Worm (Caenorhabditis elegans) whole organism, L4 larva: ENCODE results near the gene Y73B6BL.14.

ENCODE experiments used
- F10B5.3 ChIP-seq: sonication (generic microtip); optimal IDR thresholded peaks from 2 replicates; lab custom pipeline; 2016; ENCODE audit warnings: mild to moderate bottlenecking, missing genetic modification characterization, missing compliant biosample characterization
- F37D6.2 ChIP-seq: sonication (generic microtip); optimal IDR thresholded peaks from 2 replicates; lab custom pipeline; 2016; ENCODE audit warnings: mild to moderate bottlenecking, missing genetic modification characterization, missing compliant biosample characterization
- F44E2.7 ChIP-seq: fragments of 200-800 bp; sonication (Bioruptor generic); IDR thresholded peaks from 2 replicates; pipeline ENCODE4 v2.1.2; 2022; ENCODE audit warnings: missing genetic modification characterization, missing compliant biosample characterization
- F49E8.2 ChIP-seq: sonication (generic microtip); optimal IDR thresholded peaks from 2 replicates; lab custom pipeline; 2016; ENCODE audit warnings: missing compliant biosample characterization, mild to moderate bottlenecking, missing genetic modification characterization, borderline replicate concordance
- R02D3.7 ChIP-seq: fragments of 150-350 bp; sonication (generic microtip); optimal IDR thresholded peaks from 3 replicates; lab custom pipeline; 2014; ENCODE audit warnings: missing biosample characterization, missing genetic modification characterization
- T20F7.1 ChIP-seq: fragments of 200-800 bp; sonication (Bioruptor generic); optimal IDR thresholded peaks from 2 replicates; lab custom pipeline; 2018; ENCODE audit warnings: mild to moderate bottlenecking, missing genetic modification characterization, missing compliant biosample characterization
- Y48G9A.11 ChIP-seq: fragments of 200-800 bp; sonication (Bioruptor generic); IDR thresholded peaks from 2 replicates; pipeline ENCODE4 v1.3.6; 2022; ENCODE audit warnings: missing genetic modification reagents, missing genetic modification characterization, missing compliant biosample characterization
- aha-1 ChIP-seq: fragments of 150-350 bp; peaks from one replicate; lab custom pipeline; 2014; ENCODE audit warnings: missing biosample characterization, missing genetic modification characterization
- ama-1 ChIP-seq: fragments of 150-350 bp; optimal IDR thresholded peaks from 2 replicates; lab custom pipeline; 2014; ENCODE audit warnings: inconsistent platforms, mixed read lengths
- ceh-20 ChIP-seq: fragments of 200-800 bp; sonication (Bioruptor generic); IDR thresholded peaks from 2 replicates; pipeline ENCODE4 v1.3.6; 2022; ENCODE audit warnings: missing genetic modification reagents, missing genetic modification characterization, missing compliant biosample characterization
- ceh-32 ChIP-seq: sonication (generic microtip); optimal IDR thresholded peaks from 2 replicates; lab custom pipeline; 2016; ENCODE audit warnings: mild to moderate bottlenecking, missing genetic modification characterization, missing compliant biosample characterization; ENCODE audit not compliant: poor library complexity
- ctbp-1 ChIP-seq: fragments of 200-800 bp; sonication (Bioruptor generic); IDR thresholded peaks from 2 replicates; pipeline ENCODE4 v1.3.6; 2022; ENCODE audit warnings: missing genetic modification reagents, missing genetic modification characterization, missing compliant biosample characterization
- daf-8 ChIP-seq: fragments of 200-800 bp; sonication (Bioruptor generic); IDR thresholded peaks from 2 replicates; pipeline ENCODE4 v1.3.6; 2022; ENCODE audit warnings: missing genetic modification characterization, missing compliant biosample characterization
- dmd-9 ChIP-seq: fragments of 200-800 bp; sonication (Bioruptor generic); IDR thresholded peaks from 2 replicates; pipeline ENCODE4 v1.3.6; 2022; ENCODE audit warnings: missing genetic modification reagents, missing genetic modification characterization, missing compliant biosample characterization
- dpl-1 ChIP-seq: fragments of 150-350 bp; optimal IDR thresholded peaks from 2 replicates; lab custom pipeline; 2014; ENCODE audit warnings: missing biosample characterization, missing genetic modification reagents, missing genetic modification characterization
- dve-1 ChIP-seq: sonication (generic microtip); optimal IDR thresholded peaks from 2 replicates; lab custom pipeline; 2017; ENCODE audit warnings: antibody characterized with exemption, mild to moderate bottlenecking, missing genetic modification characterization, missing compliant biosample characterization; ENCODE audit not compliant: insufficient read depth
- egl-43 ChIP-seq: fragments of 200-800 bp; sonication (Bioruptor generic); IDR thresholded peaks from 2 replicates; pipeline ENCODE4 v1.3.6; 2022; ENCODE audit warnings: missing genetic modification reagents, missing genetic modification characterization, missing compliant biosample characterization
- hlh-11 ChIP-seq: fragments of 200-800 bp; sonication (Bioruptor generic); optimal IDR thresholded peaks from 2 replicates; lab custom pipeline; 2018; ENCODE audit warnings: mild to moderate bottlenecking, missing genetic modification characterization, missing compliant biosample characterization
- hmg-1.1 ChIP-seq: fragments of 200-800 bp; sonication (Bioruptor generic); IDR thresholded peaks from 2 replicates; pipeline ENCODE4 v1.3.6; 2022; ENCODE audit warnings: missing genetic modification reagents, missing genetic modification characterization, missing compliant biosample characterization
- jun-1 ChIP-seq: fragments of 150-350 bp; optimal IDR thresholded peaks from 2 replicates; lab custom pipeline; 2014; ENCODE audit warnings: missing biosample characterization, missing genetic modification reagents, missing genetic modification characterization
- lin-13 ChIP-seq: fragments of 150-350 bp; optimal IDR thresholded peaks from 2 replicates; lab custom pipeline; 2014; ENCODE audit warnings: missing biosample characterization, missing genetic modification reagents, missing genetic modification characterization
- lin-29 ChIP-seq: fragments of 200-800 bp; sonication (Bioruptor generic); IDR thresholded peaks from 2 replicates; pipeline ENCODE4 v1.3.6; 2022; ENCODE audit warnings: missing genetic modification reagents, missing genetic modification characterization, missing compliant biosample characterization
- lin-38 ChIP-seq: fragments of 200-800 bp; sonication (Bioruptor generic); IDR thresholded peaks from 2 replicates; pipeline ENCODE4 v1.3.6; 2022; ENCODE audit warnings: missing genetic modification reagents, missing genetic modification characterization, missing compliant biosample characterization
- lir-3 ChIP-seq: sonication (generic microtip); optimal IDR thresholded peaks from 2 replicates; lab custom pipeline; 2016; ENCODE audit warnings: mild to moderate bottlenecking, missing genetic modification characterization, missing compliant biosample characterization
- madf-5 ChIP-seq, 2 experiments: fragments of 200-800 bp; sonication (Bioruptor generic); IDR thresholded peaks; 2 replicates each; pipeline ENCODE4 v1.3.6; 2022; ENCODE audit warnings: missing compliant biosample characterization in 2 of 2, missing genetic modification characterization in 2 of 2
- mxl-3 ChIP-seq: fragments of 200-800 bp; sonication (Bioruptor generic); optimal IDR thresholded peaks from 2 replicates; lab custom pipeline; 2018; ENCODE audit warnings: mild to moderate bottlenecking, missing genetic modification characterization, missing compliant biosample characterization
- nhr-10 ChIP-seq: fragments of 150-350 bp; optimal IDR thresholded peaks from 2 replicates; lab custom pipeline; 2014; ENCODE audit warnings: missing biosample characterization, missing genetic modification characterization
- nhr-11 ChIP-seq: fragments of 150-350 bp; optimal IDR thresholded peaks from 2 replicates; lab custom pipeline; 2014; ENCODE audit warnings: missing biosample characterization, missing genetic modification characterization
- nhr-111 ChIP-seq: fragments of 200-800 bp; sonication (Bioruptor generic); optimal IDR thresholded peaks from 2 replicates; lab custom pipeline; 2018; ENCODE audit warnings: mild to moderate bottlenecking, missing genetic modification characterization, missing compliant biosample characterization
- nhr-237 ChIP-seq: sonication (generic microtip); optimal IDR thresholded peaks from 2 replicates; lab custom pipeline; 2017; ENCODE audit warnings: missing biosample characterization, missing genetic modification characterization
- nhr-41 ChIP-seq: fragments of 200-800 bp; sonication (Bioruptor generic); IDR thresholded peaks from 2 replicates; pipeline ENCODE4 v1.3.6; 2022; ENCODE audit warnings: missing genetic modification reagents, missing genetic modification characterization, missing compliant biosample characterization
- nhr-48 ChIP-seq: sonication (generic microtip); optimal IDR thresholded peaks from 2 replicates; lab custom pipeline; 2016; ENCODE audit warnings: mild to moderate bottlenecking, missing genetic modification characterization, missing compliant biosample characterization
- nhr-77 ChIP-seq: fragments of 150-350 bp; optimal IDR thresholded peaks from 2 replicates; lab custom pipeline; 2014; ENCODE audit warnings: missing biosample characterization, missing genetic modification characterization
- pqm-1 ChIP-seq: sonication (generic microtip); optimal IDR thresholded peaks from 2 replicates; lab custom pipeline; 2017; ENCODE audit warnings: missing biosample characterization, missing genetic modification characterization
- rbr-2 ChIP-seq: sonication (generic microtip); optimal IDR thresholded peaks from 2 replicates; lab custom pipeline; 2016; ENCODE audit warnings: missing genotype, missing genetic modification characterization, missing compliant biosample characterization
- set-16 ChIP-seq: fragments of 200-800 bp; sonication (Bioruptor generic); IDR thresholded peaks from 2 replicates; pipeline ENCODE4 v1.3.6; 2022; ENCODE audit warnings: missing genetic modification reagents, missing genetic modification characterization, missing compliant biosample characterization
- snpc-1.2 ChIP-seq: fragments of 200-800 bp; sonication (Bioruptor generic); IDR thresholded peaks from 2 replicates; pipeline ENCODE4 v1.3.6; 2022; ENCODE audit warnings: missing genetic modification reagents, missing genetic modification characterization, missing compliant biosample characterization
- snpc-4 ChIP-seq: fragments of 150-350 bp; optimal IDR thresholded peaks from 2 replicates; lab custom pipeline; 2014; ENCODE audit warnings: missing biosample characterization, missing genetic modification characterization
- spr-1 ChIP-seq: sonication (generic microtip); optimal IDR thresholded peaks from 2 replicates; lab custom pipeline; 2016; ENCODE audit warnings: mild to moderate bottlenecking, missing genetic modification characterization, missing compliant biosample characterization
- spr-3 ChIP-seq: fragments of 200-800 bp; sonication (Bioruptor generic); optimal IDR thresholded peaks from 2 replicates; lab custom pipeline; 2018; ENCODE audit warnings: mild to moderate bottlenecking, missing genetic modification characterization, missing compliant biosample characterization
- tra-1 ChIP-seq: fragments of 200-800 bp; sonication (Bioruptor generic); IDR thresholded peaks from 2 replicates; pipeline ENCODE4 v1.3.6; 2022; ENCODE audit warnings: missing genetic modification reagents, missing genetic modification characterization, missing compliant biosample characterization
- unc-130 ChIP-seq: sonication (generic microtip); optimal IDR thresholded peaks from 2 replicates; lab custom pipeline; 2016; ENCODE audit warnings: missing genetic modification reagents, missing genetic modification characterization, missing compliant biosample characterization
- unc-39 ChIP-seq: sonication (generic microtip); optimal IDR thresholded peaks from 2 replicates; lab custom pipeline; 2017; ENCODE audit warnings: missing biosample characterization, missing genetic modification characterization
- unc-62 ChIP-seq, 3 experiments: fragments of 150-350 bp in 1 of 3; sonication (generic microtip); optimal IDR thresholded peaks in 2 of 3; peaks in 1 of 3; 1 replicate in 1 of 3; 2 replicates in 2 of 3; lab custom pipeline; 2014 to 2017; ENCODE audit warnings: missing biosample characterization in 3 of 3, missing genetic modification characterization in 3 of 3, missing genetic modification reagents in 3 of 3, missing genotype in 1 of 3
- vab-7 ChIP-seq: fragments of 200-800 bp; sonication (Bioruptor generic); IDR thresholded peaks from 2 replicates; pipeline ENCODE4 v1.3.6; 2022; ENCODE audit warnings: missing genetic modification reagents, missing genetic modification characterization, missing compliant biosample characterization
- zag-1 ChIP-seq: fragments of 150-350 bp; optimal IDR thresholded peaks from 2 replicates; lab custom pipeline; 2014; ENCODE audit warnings: missing biosample characterization, missing genetic modification characterization
- zfp-3 ChIP-seq: fragments of 200-800 bp; sonication (Bioruptor generic); conservative IDR thresholded peaks from 2 replicates; pipeline ENCODE4 v1.3.6; 2022; ENCODE audit warnings: missing genetic modification reagents, missing genetic modification characterization, missing compliant biosample characterization
- ztf-7 ChIP-seq: fragments of 150-350 bp; optimal IDR thresholded peaks from 2 replicates; lab custom pipeline; 2014; ENCODE audit warnings: missing biosample characterization, missing genetic modification characterization

The Y73B6BL.14 gene

ce11 chrIV:6323654-6324224 lies 19.0 kb downstream of the Y73B6BL.14 start, which contains the start of gene sqd-1 (continued):
- peak; percentile 95 for TF ChIP-seq nhr-11 (tag; lab: Kevin White, UChicago)
- TF ChIP-seq nhr-10 (tag; lab: Kevin White, UChicago): peak; percentile 25
- peak; percentile 86 for TF ChIP-seq mxl-3
- TF ChIP-seq nhr-77 (tag; lab: Kevin White, UChicago): peak; percentile 81
- peak; percentile 93 for TF ChIP-seq dpl-1 (GFP tag; lab: Kevin White, UChicago)
- no peak for TF ChIP-seq unc-39
- TF ChIP-seq F49E8.2 (tag; lab: Kevin White, UChicago): peak; percentile 87
- peak; percentile 95 for TF ChIP-seq rbr-2 (tag; lab: Kevin White, UChicago)
- TF ChIP-seq egl-43 (GFP tag; lab: Robert Waterston, UW): peak; percentile 91
- no peak for TF ChIP-seq pqm-1 (tag; lab: Kevin White, UChicago)
- peak; percentile 87 for TF ChIP-seq Y48G9A.11 (GFP tag; lab: Robert Waterston, UW)
- peak; percentile 93 for TF ChIP-seq ceh-20 (GFP tag; lab: Robert Waterston, UW)
- TF ChIP-seq madf-5 (GFP tag; IDR thresholded peaks at IDR 0.05; lab: Robert Waterston, UW): 0 out of 4 replicates have a peak, but pooled peaks of 1 of the 2 experiments have one; percentile 14
- TF ChIP-seq tra-1 (GFP tag; lab: Robert Waterston, UW): peak; percentile 93
- TF ChIP-seq lin-29 (GFP tag; lab: Robert Waterston, UW): peak; percentile 85
- peak; percentile 39 to 96 for TF ChIP-seq unc-62 (GFP tag; optimal IDR thresholded peaks at IDR 0.05 in 1 of 2; lab: Kevin White, UChicago)
- TF ChIP-seq unc-62 (tag; optimal IDR thresholded peaks at IDR 0.05; lab: Kevin White, UChicago): no peak
- peak; percentile 82 for TF ChIP-seq ama-1 (lab: Kevin White, UChicago)
- TF ChIP-seq spr-3 (GFP tag; lab: Kevin White, UChicago): peak; percentile 74
- TF ChIP-seq set-16 (GFP tag; lab: Robert Waterston, UW): peak; percentile 78

- TF ChIP-seq snpc-1.2 (GFP tag; lab: Robert Waterston, UW): peak; percentile 84
- TF ChIP-seq vab-7 (GFP tag; lab: Robert Waterston, UW): 0 out of 2 replicates have a peak, but pooled peaks have one; percentile 22
- TF ChIP-seq zag-1 (tag; lab: Kevin White, UChicago): no peak
- TF ChIP-seq pqm-1 (tag; lab: Kevin White, UChicago): no peak
- TF ChIP-seq lin-13 (GFP tag; lab: Kevin White, UChicago): peak; percentile 35
- peak; percentile 86 for TF ChIP-seq lin-38 (GFP tag; lab: Robert Waterston, UW)
- peak; percentile 51 for TF ChIP-seq mxl-3
- peak; percentile 90 for TF ChIP-seq dve-1
- peak; percentile 42 for TF ChIP-seq nhr-48 (tag; lab: Kevin White, UChicago)
- peak; percentile 54 for TF ChIP-seq F10B5.3 (tag; lab: Kevin White, UChicago)
- peak; percentile 35 for TF ChIP-seq lir-3
- TF ChIP-seq hlh-11 (tag; lab: Kevin White, UChicago): peak; percentile 71
- peak; percentile 78 for TF ChIP-seq rbr-2 (tag; lab: Kevin White, UChicago)
- TF ChIP-seq jun-1: no peak
- no peak for TF ChIP-seq nhr-11 (tag; lab: Kevin White, UChicago)
- TF ChIP-seq dmd-9: peak; percentile 82
- peak; percentile 51; the same call in 1 of the 2 replicates for TF ChIP-seq ctbp-1 (GFP tag; lab: Robert Waterston, UW)
- TF ChIP-seq F37D6.2 (tag; lab: Kevin White, UChicago): peak; percentile 76
- no peak for TF ChIP-seq nhr-237 (tag; lab: Kevin White, UChicago)
- no peak for TF ChIP-seq F44E2.7 (GFP tag; lab: Robert Waterston, UW)
- peak; percentile 74 for TF ChIP-seq hmg-1.1 (GFP tag; lab: Robert Waterston, UW)
- TF ChIP-seq dpl-1 (GFP tag; lab: Kevin White, UChicago): peak; percentile 99
- TF ChIP-seq daf-8 (GFP tag; lab: Robert Waterston, UW): no peak
- peak; percentile 85 for TF ChIP-seq aha-1 (tag; lab: Kevin White, UChicago)
- no peak; the same call in 1 of the 2 replicates for TF ChIP-seq zfp-3
- peak; percentile 41 for TF ChIP-seq spr-1 (tag; lab: Kevin White, UChicago)
- TF ChIP-seq ztf-7 (tag; lab: Kevin White, UChicago): peak; percentile 84
- peak; percentile 71 for TF ChIP-seq T20F7.1 (GFP tag; lab: Kevin White, UChicago)
- no peak for TF ChIP-seq nhr-41 (GFP tag; lab: Robert Waterston, UW)
- TF ChIP-seq R02D3.7 (tag; lab: Kevin White, UChicago): no peak
- TF ChIP-seq unc-130 (GFP tag; lab: Kevin White, UChicago): peak; percentile 95
- peak; percentile 58 for TF ChIP-seq ceh-32 (tag; lab: Kevin White, UChicago)
- no peak for TF ChIP-seq snpc-4
- TF ChIP-seq nhr-111 (GFP tag; lab: Kevin White, UChicago): no peak
- peak; percentile 81 for TF ChIP-seq F49E8.2 (tag; lab: Kevin White, UChicago)
Observed at ce11 chrIV:6321667-6322066, 21.1 kb downstream of the Y73B6BL.14 start, which contains the start of gene Y73B6BL.29. TSS of gene Y73B6BL.29 (plus strand) at chrIV:6321929.
